Worm (Caenorhabditis elegans) whole organism, L3 larva: ENCODE data around the gene emb-5.

Source experiments
- ZK546.5 ChIP-seq: sonication (generic microtip); optimal IDR thresholded peaks from 2 replicates; lab custom pipeline; 2017; ENCODE audit warnings: missing biosample characterization, missing genetic modification characterization
- ceh-9 ChIP-seq: sonication (generic microtip); optimal IDR thresholded peaks from 2 replicates; lab custom pipeline; 2018; ENCODE audit warnings: missing biosample characterization, missing genetic modification characterization
- fkh-10 ChIP-seq: sonication (generic microtip); optimal IDR thresholded peaks from 2 replicates; lab custom pipeline; 2017; ENCODE audit warnings: missing biosample characterization, missing genetic modification reagents, missing genetic modification characterization
- jun-1 ChIP-seq: fragments of 150-350 bp; optimal IDR thresholded peaks from 2 replicates; lab custom pipeline; 2014; ENCODE audit warnings: missing biosample characterization, missing genetic modification reagents, missing genetic modification characterization
- lsy-12 ChIP-seq: sonication (generic microtip); optimal IDR thresholded peaks from 2 replicates; lab custom pipeline; 2016; ENCODE audit warnings: mild to moderate bottlenecking, missing genetic modification characterization, missing compliant biosample characterization
- nhr-76 ChIP-seq: fragments of 150-350 bp; sonication (generic microtip); optimal IDR thresholded peaks from 5 replicates; lab custom pipeline; 2014; ENCODE audit warnings: missing biosample characterization, missing genetic modification characterization
- pha-4 ChIP-seq: fragments of 150-350 bp; optimal IDR thresholded peaks from 2 replicates; lab custom pipeline; 2014; ENCODE audit warnings: missing biosample characterization, missing genetic modification reagents, missing genetic modification characterization
- skn-1 ChIP-seq: fragments of 150-350 bp; optimal IDR thresholded peaks from 2 replicates; lab custom pipeline; 2014; ENCODE audit warnings: missing biosample characterization, missing genetic modification characterization
- snpc-4 ChIP-seq: fragments of 150-350 bp; optimal IDR thresholded peaks from 2 replicates; lab custom pipeline; 2014; ENCODE audit warnings: missing biosample characterization, missing genetic modification characterization

ce11 chrIII:4708909-4709308, 11.6 kb downstream of the emb-5 start, which contains the start of gene T04A8.18:
- TF ChIP-seq nhr-76 (tag; lab: Kevin White, UChicago) (no peak), fkh-10 (GFP tag; lab: Kevin White, UChicago) (no peak), skn-1 (tag; lab: Kevin White, UChicago) (no peak), jun-1 (tag; lab: Kevin White, UChicago) (no peak), lsy-12 (tag; lab: Kevin White, UChicago) (no peak), pha-4 (tag; lab: Kevin White, UChicago) (no peak), ZK546.5 (tag; lab: Kevin White, UChicago) (no peak), snpc-4 (tag; lab: Kevin White, UChicago) (no peak), ceh-9 (no peak)
